Worm (Caenorhabditis elegans): ENCODE measurements around the gene tac-1.
"Not testable (repeated sequence)": the region's sequence is repeated elsewhere in the genome, so short reads cannot be mapped to it uniquely, and the experiment has no call there.

- TF ChIP-seq unc-62 (GFP tag; optimal IDR thresholded peaks at IDR 0.05 in 1 of 2); unc-62 (tag; optimal IDR thresholded peaks at IDR 0.05); mdl-1 (tag; optimal IDR thresholded peaks at IDR 0.05); ztf-11 (tag; optimal IDR thresholded peaks at IDR 0.05); mep-1 (tag; optimal IDR thresholded peaks at IDR 0.05); skn-1 (tag; optimal IDR thresholded peaks at IDR 0.05); nhr-25 (tag; optimal IDR thresholded peaks at IDR 0.05; ENCODE audit: borderline replicate concordance, insufficient read depth); pha-4 (GFP tag; IDR thresholded peaks at IDR 0.05); pha-4 (tag; optimal IDR thresholded peaks at IDR 0.05); lin-39 (tag; optimal IDR thresholded peaks at IDR 0.05): not testable (repeated sequence)
Measured at ce11 chrII:14765697-14766096, 12.0 kb upstream of the tac-1 start.

All from whole organism, L4 larva.